Fruit fly (Drosophila melanogaster) whole organism, embryonic: ENCODE data around the gene TMEM216.
A peak's percentile ranks its signal among the peaks of the same experiment; 100 is the strongest.

Experiments
- CG12391 ChIP-seq: fragments of 200-800 bp; sonication (Bioruptor generic); optimal IDR thresholded peaks from 3 replicates; lab custom pipeline; 2018; ENCODE audit warnings: missing biosample characterization, mild to moderate bottlenecking, missing genetic modification characterization, moderate library complexity
- CG12942 ChIP-seq: fragments of 200-800 bp; sonication (Bioruptor generic); optimal IDR thresholded peaks from 3 replicates; lab custom pipeline; 2016; ENCODE audit warnings: missing biosample characterization, missing genetic modification characterization
- CG14710 ChIP-seq: fragments of 200-800 bp; sonication (Bioruptor generic); optimal IDR thresholded peaks from 3 replicates; lab custom pipeline; 2019; ENCODE audit warnings: missing biosample characterization, mild to moderate bottlenecking, missing genetic modification characterization, moderate library complexity
- CG15479 ChIP-seq: fragments of 200-800 bp; sonication (Bioruptor generic); optimal IDR thresholded peaks from 3 replicates; lab custom pipeline; 2019; ENCODE audit warnings: missing biosample characterization, mild to moderate bottlenecking, missing genetic modification characterization, moderate library complexity
- CG15696 ChIP-seq: fragments of 200-800 bp; sonication (Bioruptor generic); optimal IDR thresholded peaks from 2 replicates; lab custom pipeline; 2019; ENCODE audit warnings: missing biosample characterization, mild to moderate bottlenecking, missing genetic modification characterization, moderate library complexity
- CG1603 ChIP-seq: fragments of 200-800 bp; sonication (Bioruptor generic); optimal IDR thresholded peaks from 2 replicates; lab custom pipeline; 2019; ENCODE audit warnings: missing biosample characterization, mild to moderate bottlenecking, missing genetic modification characterization, moderate library complexity
- CG16863 ChIP-seq: fragments of 200-800 bp; sonication (Bioruptor generic); optimal IDR thresholded peaks from 3 replicates; lab custom pipeline; 2016; ENCODE audit warnings: missing biosample characterization, missing genetic modification characterization
- CG18262 ChIP-seq: fragments of 200-800 bp; optimal IDR thresholded peaks from 3 replicates; lab custom pipeline; 2019; ENCODE audit warnings: missing biosample characterization, mild to moderate bottlenecking, missing genetic modification characterization, moderate library complexity
- CG18599 ChIP-seq: fragments of 200-800 bp; sonication (Bioruptor generic); optimal IDR thresholded peaks from 3 replicates; lab custom pipeline; 2017; ENCODE audit warnings: missing biosample characterization, missing genetic modification characterization, mild to moderate bottlenecking, moderate library complexity, missing genetic modification reagents
- CG2202 ChIP-seq: fragments of 200-800 bp; sonication (Bioruptor generic); optimal IDR thresholded peaks from 2 replicates; lab custom pipeline; 2018; ENCODE audit warnings: missing biosample characterization, mild to moderate bottlenecking, missing genetic modification characterization
- CG2875 ChIP-seq: fragments of 200-800 bp; sonication (Bioruptor generic); optimal IDR thresholded peaks from 2 replicates; lab custom pipeline; 2017; ENCODE audit warnings: missing biosample characterization, mild to moderate bottlenecking, missing genetic modification characterization, missing genetic modification reagents
- CG6813 ChIP-seq: fragments of 200-800 bp; sonication (Bioruptor generic); optimal IDR thresholded peaks from 2 replicates; lab custom pipeline; 2017; ENCODE audit warnings: missing biosample characterization, missing genetic modification characterization, mild to moderate bottlenecking, moderate library complexity, missing genetic modification reagents
- CG7839 ChIP-seq: fragments of 200-800 bp; sonication (Bioruptor generic); optimal IDR thresholded peaks from 3 replicates; lab custom pipeline; 2018; ENCODE audit warnings: missing biosample characterization, mild to moderate bottlenecking, missing genetic modification characterization, moderate library complexity
- CG9437 ChIP-seq: fragments of 200-800 bp; sonication (Bioruptor generic); optimal IDR thresholded peaks from 2 replicates; lab custom pipeline; 2018; ENCODE audit warnings: missing biosample characterization, mild to moderate bottlenecking, missing genetic modification characterization
- CG9727 ChIP-seq: fragments of 200-800 bp; sonication (Bioruptor generic); optimal IDR thresholded peaks from 3 replicates; lab custom pipeline; 2017; ENCODE audit warnings: missing biosample characterization, mild to moderate bottlenecking, missing genetic modification characterization
- D ChIP-seq, 2 experiments: fragments of 200-800 bp in 1 of 2; fragments of >200 bp in 1 of 2; sonication (Bioruptor generic) in 1 of 2; optimal IDR thresholded peaks; 2 replicates in 1 of 2; 3 replicates in 1 of 2; lab custom pipeline; 2017; ENCODE audit warnings: mild to moderate bottlenecking in 1 of 2, missing biosample characterization in 1 of 2, missing genetic modification characterization in 1 of 2, missing genetic modification reagents in 1 of 2
- Deaf1 ChIP-seq: fragments of 200-800 bp; optimal IDR thresholded peaks from 3 replicates; lab custom pipeline; 2019; ENCODE audit warnings: missing biosample characterization, mild to moderate bottlenecking, missing genetic modification characterization, moderate library complexity
- Fer2 ChIP-seq: fragments of 200-800 bp; sonication (Bioruptor generic); optimal IDR thresholded peaks from 2 replicates; lab custom pipeline; 2018; ENCODE audit warnings: missing biosample characterization, mild to moderate bottlenecking, missing genetic modification characterization, moderate library complexity
- H2.0 ChIP-seq: fragments of 200-800 bp; sonication (Bioruptor generic); IDR thresholded peaks from 2 replicates; pipeline ENCODE4 v1.3.6; 2022; ENCODE audit warnings: missing biosample characterization, missing genetic modification characterization
- Kr ChIP-seq: fragments of 200-800 bp; sonication (Bioruptor generic); optimal IDR thresholded peaks from 2 replicates; lab custom pipeline; 2017; ENCODE audit warnings: missing biosample characterization, mild to moderate bottlenecking, missing genetic modification characterization
- Mrtf ChIP-seq: fragments of 200-800 bp; sonication (Bioruptor generic); IDR thresholded peaks from 3 replicates; pipeline ENCODE4 v1.3.6; 2022; ENCODE audit warnings: missing biosample characterization, missing genetic modification characterization
- Nf-YA ChIP-seq: fragments of 200-800 bp; sonication (Bioruptor generic); IDR thresholded peaks from 2 replicates; pipeline ENCODE4 v1.3.6; 2022; ENCODE audit warnings: missing biosample characterization, missing genetic modification characterization
- Nf-YB ChIP-seq: fragments of 200-800 bp; sonication (Bioruptor generic); optimal IDR thresholded peaks from 3 replicates; lab custom pipeline; 2019; ENCODE audit warnings: missing biosample characterization, mild to moderate bottlenecking, missing genetic modification characterization, moderate library complexity
- Nf-YC ChIP-seq: fragments of 200-800 bp; optimal IDR thresholded peaks from 3 replicates; lab custom pipeline; 2019; ENCODE audit warnings: missing biosample characterization, mild to moderate bottlenecking, missing genetic modification characterization, moderate library complexity
- abd-A ChIP-seq: fragments of 200-800 bp; sonication (Bioruptor generic); optimal IDR thresholded peaks from 3 replicates; lab custom pipeline; 2019; ENCODE audit warnings: missing biosample characterization, mild to moderate bottlenecking, missing genetic modification characterization, moderate library complexity
- ac ChIP-seq: fragments of 200-800 bp; sonication (Bioruptor generic); optimal IDR thresholded peaks from 3 replicates; lab custom pipeline; 2017; ENCODE audit warnings: missing biosample characterization, mild to moderate bottlenecking, missing genetic modification characterization
- al ChIP-seq: fragments of 200-800 bp; sonication (Bioruptor generic); IDR thresholded peaks from 2 replicates; pipeline ENCODE4 v1.3.6; 2022; ENCODE audit warnings: missing biosample characterization, missing genetic modification characterization
- bsh ChIP-seq, 2 experiments: fragments of 200-800 bp; sonication (Bioruptor generic); optimal IDR thresholded peaks; 2 replicates each; lab custom pipeline; 2017 to 2018; ENCODE audit warnings: mild to moderate bottlenecking in 2 of 2, missing biosample characterization in 2 of 2, missing genetic modification characterization in 2 of 2, moderate library complexity in 1 of 2
- cad ChIP-seq: fragments of >200 bp; optimal IDR thresholded peaks from 2 replicates; lab custom pipeline; 2017; ENCODE audit warnings: missing biosample characterization, missing genetic modification characterization
- cg ChIP-seq: fragments of 200-800 bp; sonication (Bioruptor generic); optimal IDR thresholded peaks from 3 replicates; lab custom pipeline; 2019; ENCODE audit warnings: missing biosample characterization, mild to moderate bottlenecking, missing genetic modification characterization, moderate library complexity
- crol ChIP-seq: fragments of 200-800 bp; sonication (Bioruptor generic); IDR thresholded peaks from 2 replicates; pipeline ENCODE4 v1.3.6; 2022; ENCODE audit warnings: missing biosample characterization, missing genetic modification characterization
- dmrt11E ChIP-seq: fragments of 200-800 bp; sonication (Bioruptor generic); optimal IDR thresholded peaks from 3 replicates; lab custom pipeline; 2018; ENCODE audit warnings: missing biosample characterization, mild to moderate bottlenecking, missing genetic modification characterization, moderate library complexity
- fd102C ChIP-seq: fragments of 200-800 bp; sonication (Bioruptor generic); optimal IDR thresholded peaks from 2 replicates; lab custom pipeline; 2018; ENCODE audit warnings: missing biosample characterization, mild to moderate bottlenecking, missing genetic modification characterization, moderate library complexity
- gem ChIP-seq: fragments of 200-800 bp; sonication (Bioruptor generic); optimal IDR thresholded peaks from 2 replicates; lab custom pipeline; 2019; ENCODE audit warnings: missing biosample characterization, mild to moderate bottlenecking, missing genetic modification characterization, moderate library complexity
- insv ChIP-seq, 2 experiments: fragments of 200-800 bp; sonication (Bioruptor generic); optimal IDR thresholded peaks; 3 replicates each; lab custom pipeline; 2016 to 2018; ENCODE audit warnings: missing biosample characterization in 2 of 2, missing genetic modification characterization in 2 of 2
- nom ChIP-seq: fragments of 200-800 bp; sonication (Bioruptor generic); optimal IDR thresholded peaks from 2 replicates; lab custom pipeline; 2017; ENCODE audit warnings: missing biosample characterization, missing genetic modification characterization, mild to moderate bottlenecking, moderate library complexity, missing genetic modification reagents
- onecut ChIP-seq: fragments of 200-800 bp; sonication (Bioruptor generic); IDR thresholded peaks from 2 replicates; pipeline ENCODE4 v1.3.6; 2022; ENCODE audit warnings: missing biosample characterization, missing genetic modification characterization
- pb ChIP-seq: fragments of 200-800 bp; sonication (Bioruptor generic); optimal IDR thresholded peaks from 3 replicates; lab custom pipeline; 2016; ENCODE audit warnings: missing biosample characterization, missing genetic modification characterization
- sens ChIP-seq: fragments of 200-800 bp; sonication (Bioruptor generic); peaks from one replicate; lab custom pipeline; 2016; ENCODE audit warnings: missing biosample characterization, missing genetic modification characterization
- sqz ChIP-seq: fragments of 200-800 bp; sonication (Bioruptor generic); optimal IDR thresholded peaks from 3 replicates; lab custom pipeline; 2018; ENCODE audit warnings: missing biosample characterization, mild to moderate bottlenecking, missing genetic modification characterization
- stwl ChIP-seq: fragments of 200-800 bp; sonication (Bioruptor generic); optimal IDR thresholded peaks from 3 replicates; lab custom pipeline; 2018; ENCODE audit warnings: missing biosample characterization, mild to moderate bottlenecking, missing genetic modification characterization, moderate library complexity
- tll ChIP-seq, 2 experiments: fragments of 200-800 bp in 1 of 2; fragments of >200 bp in 1 of 2; sonication (Bioruptor generic) in 1 of 2; optimal IDR thresholded peaks; 2 replicates each; lab custom pipeline; 2017 to 2019; ENCODE audit warnings: missing biosample characterization in 2 of 2, missing genetic modification characterization in 2 of 2, mild to moderate bottlenecking in 1 of 2, moderate library complexity in 1 of 2
- unc-4 ChIP-seq: fragments of 200-800 bp; sonication (Bioruptor generic); IDR thresholded peaks from 2 replicates; pipeline ENCODE4 v1.3.6; 2022; ENCODE audit warnings: missing biosample characterization, missing genetic modification characterization; ENCODE audit not compliant: partially characterized antibody
- z ChIP-seq: fragments of 200-800 bp; sonication (Bioruptor generic); IDR thresholded peaks from 3 replicates; pipeline ENCODE4 v1.3.6; 2022; ENCODE audit warnings: missing biosample characterization, missing genetic modification characterization
- zen ChIP-seq: fragments of 200-800 bp; sonication (Bioruptor generic); optimal IDR thresholded peaks from 3 replicates; lab custom pipeline; 2018; ENCODE audit warnings: missing biosample characterization, mild to moderate bottlenecking, missing genetic modification characterization, moderate library complexity

Gene TMEM216

DNA sequence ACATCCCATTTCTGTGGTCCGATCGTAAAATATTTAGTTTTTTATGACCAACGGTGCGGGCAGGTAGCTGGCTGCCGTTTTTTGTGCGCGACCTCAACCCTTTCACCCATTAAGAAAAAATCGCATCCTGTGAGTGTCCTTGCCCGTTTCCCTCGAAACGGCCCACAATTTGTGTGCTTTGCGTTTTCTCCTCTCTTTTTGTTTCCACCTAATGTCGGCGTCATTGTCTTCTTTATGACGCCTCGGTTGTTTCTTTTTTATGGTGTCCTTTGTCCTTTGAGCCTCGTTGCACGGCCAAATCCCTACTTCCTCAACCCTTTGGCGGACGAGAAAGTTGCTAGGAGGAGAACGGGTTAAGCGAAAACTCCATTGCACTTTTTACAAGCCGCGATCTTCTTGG lies 14.8 kb upstream of the TMEM216 start:
- peak in 1 of 2 experiments; percentile 20 for TF ChIP-seq tll (GFP tag; optimal IDR thresholded peaks at IDR 0.05; lab: Kevin White, UChicago)
- no peak for TF ChIP-seq pb (GFP tag; lab: Kevin White, UChicago)
- peak; percentile 76 for TF ChIP-seq zen (tag; lab: Kevin White, UChicago)
- peak; percentile 93 for TF ChIP-seq Kr (GFP tag; lab: Kevin White, UChicago)
- peak; percentile 40 for TF ChIP-seq D (optimal IDR thresholded peaks at IDR 0.05; lab: Kevin White, UChicago)
- TF ChIP-seq D (GFP tag; optimal IDR thresholded peaks at IDR 0.05; lab: Kevin White, UChicago) = no peak
- no peak for TF ChIP-seq unc-4 (GFP tag; lab: Robert Waterston, UW)
- TF ChIP-seq cad (GFP tag; lab: Kevin White, UChicago) = peak; percentile 82

dm6 chr3R:8704669-8705068 lies 11.4 kb upstream of the TMEM216 start:
- TF ChIP-seq CG2202 (tag; lab: Kevin White, UChicago) (peak; percentile 1), Fer2 (no peak), stwl (no peak), CG2875 (no peak), sens (peak; percentile 81), CG9727 (GFP tag; lab: Kevin White, UChicago) (peak; percentile 10), Kr (GFP tag; lab: Kevin White, UChicago) (peak; percentile 17), CG15696 (tag; lab: Kevin White, UChicago) (peak; percentile 38), fd102C (peak; percentile 67), dmrt11E (tag; lab: Kevin White, UChicago) (peak; percentile 1), CG14710 (tag; lab: Kevin White, UChicago) (no peak), al (no peak), CG15479 (GFP tag; lab: Kevin White, UChicago) (peak; percentile 40), insv (GFP tag; optimal IDR thresholded peaks at IDR 0.05; lab: Kevin White, UChicago) (no peak), H2.0 (GFP tag; lab: Robert Waterston, UW) (no peak), Deaf1 (tag; lab: Kevin White, UChicago) (no peak), CG6813 (GFP tag; lab: Kevin White, UChicago) (peak; percentile 32), CG1603 (peak; percentile 22), CG12942 (GFP tag; lab: Kevin White, UChicago) (no peak), CG16863 (GFP tag; lab: Kevin White, UChicago) (no peak), ac (GFP tag; lab: Kevin White, UChicago) (peak; percentile 40)

- TF ChIP-seq bsh (GFP tag; optimal IDR thresholded peaks at IDR 0.05; lab: Kevin White, UChicago) = peak in 1 of 2 experiments; percentile 21
- peak; percentile 77; the same call in 2 of the 3 replicates for TF ChIP-seq z (GFP tag; lab: Robert Waterston, UW)
- peak; percentile 17 for TF ChIP-seq CG18599 (GFP tag; lab: Kevin White, UChicago)
- peak; percentile 91 for TF ChIP-seq Nf-YC (tag; lab: Kevin White, UChicago)
- TF ChIP-seq Nf-YA = no peak
- TF ChIP-seq CG12391 (tag; lab: Kevin White, UChicago) = peak; percentile 1
- peak; percentile 97 for TF ChIP-seq onecut (GFP tag; lab: Robert Waterston, UW)
- 0 out of 3 replicates have a peak, but pooled peaks have one; percentile 16 for TF ChIP-seq Mrtf
- peak; percentile 71 for TF ChIP-seq nom (GFP tag; lab: Kevin White, UChicago)
- peak; percentile 22 for TF ChIP-seq CG18262 (tag; lab: Kevin White, UChicago)
- peak; percentile 64 for TF ChIP-seq sens
- peak; percentile 91 for TF ChIP-seq Nf-YB
- 0 out of 2 replicates have a peak, but pooled peaks have one; percentile 24 for TF ChIP-seq crol
- TF ChIP-seq abd-A = peak; percentile 93
- TF ChIP-seq CG9437 (GFP tag; lab: Kevin White, UChicago) = no peak
- peak; percentile 59 for TF ChIP-seq cg (GFP tag; lab: Kevin White, UChicago)
- TF ChIP-seq sqz (GFP tag; lab: Kevin White, UChicago) = peak; percentile 98
- TF ChIP-seq CG7839 (tag; lab: Kevin White, UChicago) = peak; percentile 22
- TF ChIP-seq gem (tag; lab: Kevin White, UChicago) = peak; percentile 41
These were observed 10.5 kb upstream of the TMEM216 start for dm6 chr3R:8705323-8706097.
